Worm (Caenorhabditis elegans): ENCODE measurements around the gene dnsn-1.
"Not testable (repeated sequence)": the region's sequence is repeated elsewhere in the genome, so short reads cannot be mapped to it uniquely, and the experiment has no call there.

dnsn-1 gene

DNA sequence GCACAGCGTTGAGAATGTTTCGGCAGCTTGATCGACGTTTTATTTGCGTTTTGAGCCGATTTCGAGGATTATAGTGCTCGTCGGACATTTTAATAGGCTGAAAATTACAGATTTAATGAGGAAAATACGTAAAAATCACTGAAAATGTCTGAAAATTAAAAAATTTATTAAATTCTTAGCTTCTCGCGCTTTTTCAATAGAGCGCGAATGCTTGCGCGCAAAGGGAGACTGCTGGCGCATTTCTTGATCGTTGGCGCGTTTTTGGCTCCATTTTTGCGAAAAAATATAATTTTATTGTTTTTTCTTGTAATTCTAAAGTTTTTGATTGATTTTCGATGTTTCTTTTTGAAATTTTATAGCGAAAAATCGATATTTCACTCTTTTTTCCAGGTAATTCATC is at the start of gene dnsn-1, which contains the start of gene C24H12.4:
Gene dnsn-1, minus strand, starts transcription at position 101 of the 400 bp plus-strand sequence.
Gene C24H12.4, plus strand, starts transcription at position 391 of the 400 bp plus-strand sequence.
- TF ChIP-seq aly-1 (tag; optimal IDR thresholded peaks at IDR 0.05) (no peak), ets-7 (tag; optimal IDR thresholded peaks at IDR 0.05) (no peak), F13C5.2 (tag; optimal IDR thresholded peaks at IDR 0.05) (peak; percentile 79), ceh-36 (tag; optimal IDR thresholded peaks at IDR 0.05) (peak; percentile 30), tbx-37 (GFP tag; conservative IDR thresholded peaks at IDR 0.05) (no peak), hmg-4 (GFP tag; optimal IDR thresholded peaks at IDR 0.05) (no peak), tra-4 (tag; optimal IDR thresholded peaks at IDR 0.05) (no peak), ama-1 (optimal IDR thresholded peaks at IDR 0.05) (no peak), sea-1 (GFP tag; conservative IDR thresholded peaks at IDR 0.05) (no peak), B0310.2 (tag; optimal IDR thresholded peaks at IDR 0.05) (no peak), pes-1 (GFP tag; IDR thresholded peaks at IDR 0.05) (0 out of 2 replicates have a peak, but pooled peaks have one; percentile 21), tbx-11 (GFP tag; IDR thresholded peaks at IDR 0.05) (no peak), scrt-1 (GFP tag; IDR thresholded peaks at IDR 0.05) (no peak), hnd-1 (tag; optimal IDR thresholded peaks at IDR 0.05) (no peak), hmbx-1 (tag; optimal IDR thresholded peaks at IDR 0.05) (no peak), flt-1 (GFP tag; IDR thresholded peaks at IDR 0.05) (no peak)

- TF ChIP-seq sea-1 (GFP tag; conservative IDR thresholded peaks at IDR 0.05) (no peak), B0310.2 (tag; optimal IDR thresholded peaks at IDR 0.05) (no peak), ama-1 (optimal IDR thresholded peaks at IDR 0.05) (no peak), ceh-13 (GFP tag; optimal IDR thresholded peaks at IDR 0.05) (no peak), flt-1 (GFP tag; IDR thresholded peaks at IDR 0.05) (no peak), ets-7 (tag; optimal IDR thresholded peaks at IDR 0.05) (no peak), hmbx-1 (tag; optimal IDR thresholded peaks at IDR 0.05) (no peak), ceh-36 (tag; optimal IDR thresholded peaks at IDR 0.05) (no peak), F13C5.2 (tag; optimal IDR thresholded peaks at IDR 0.05) (no peak), aly-1 (tag; optimal IDR thresholded peaks at IDR 0.05) (no peak), tbx-37 (GFP tag; conservative IDR thresholded peaks at IDR 0.05) (no peak), tra-4 (tag; optimal IDR thresholded peaks at IDR 0.05) (no peak), tbx-11 (GFP tag; IDR thresholded peaks at IDR 0.05) (no peak), scrt-1 (GFP tag; IDR thresholded peaks at IDR 0.05) (no peak), hnd-1 (tag; optimal IDR thresholded peaks at IDR 0.05) (no peak), hmg-4 (GFP tag; optimal IDR thresholded peaks at IDR 0.05) (no peak)
These were observed 47.1 kb upstream of the dnsn-1 start, which contains the start of gene gvd-1 for ce11 chrII:457790-458189. Gene gvd-1 (minus strand): TSS chrII:457890.

DNA sequence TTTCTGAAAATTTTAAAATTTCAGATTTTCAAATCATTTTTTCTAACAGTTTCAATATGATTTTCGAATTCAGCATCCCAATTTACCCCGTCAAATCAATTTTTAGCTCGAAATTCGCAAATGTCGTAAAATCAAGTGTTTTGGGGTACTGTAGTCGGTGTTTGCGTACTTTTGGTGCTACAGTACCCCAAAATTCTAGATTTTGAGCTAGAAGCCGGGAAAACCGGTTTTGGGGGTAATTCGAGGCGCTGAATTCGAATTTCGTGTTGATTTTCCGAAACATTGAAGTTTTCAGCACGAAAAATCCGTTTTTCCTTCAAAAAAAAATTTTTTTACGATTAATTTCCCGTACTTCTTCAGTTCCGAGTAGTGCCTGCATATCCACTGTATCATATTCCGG is 45.6 kb upstream of the dnsn-1 start:
- TF ChIP-seq ceh-13 (GFP tag; optimal IDR thresholded peaks at IDR 0.05) (no peak), ceh-36 (tag; optimal IDR thresholded peaks at IDR 0.05) (no peak), pes-1 (GFP tag; IDR thresholded peaks at IDR 0.05) (no peak)

ce11 chrII:454646-455045 is 43.9 kb upstream of the dnsn-1 start, which contains the start of gene W10D9.1:
Gene W10D9.1 (plus strand): TSS chrII:454946.
- not testable (repeated sequence) for TF ChIP-seq aly-1 (tag; optimal IDR thresholded peaks at IDR 0.05); tbx-11 (GFP tag; IDR thresholded peaks at IDR 0.05); tra-4 (tag; optimal IDR thresholded peaks at IDR 0.05)

DNA sequence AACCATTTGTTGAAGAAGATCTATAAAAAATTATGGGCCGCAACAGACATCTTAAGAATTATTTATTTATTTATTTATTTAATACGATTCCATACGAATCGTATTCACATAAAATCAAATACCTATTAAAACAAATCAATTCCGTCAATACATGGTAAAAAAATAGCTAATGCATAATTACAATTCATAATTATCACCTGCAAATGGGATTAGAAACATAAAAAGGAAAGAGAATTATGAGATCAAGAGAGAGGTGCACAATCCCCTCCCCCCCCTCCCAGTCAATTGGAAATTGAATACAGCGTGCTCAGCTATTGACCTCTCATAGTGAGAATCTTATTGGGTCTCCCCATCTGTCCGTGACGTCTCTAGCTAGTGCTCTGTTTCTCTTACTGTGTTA is 30.4 kb upstream of the dnsn-1 start, which contains the start of gene C24H12.1:
Gene C24H12.1, plus strand, starts transcription at position 301 of the 400 bp plus-strand sequence.
- not testable (repeated sequence) for TF ChIP-seq hmbx-1 (tag; optimal IDR thresholded peaks at IDR 0.05); ceh-13 (GFP tag; optimal IDR thresholded peaks at IDR 0.05); tbx-11 (GFP tag; IDR thresholded peaks at IDR 0.05)

- TF ChIP-seq hmbx-1 (tag; optimal IDR thresholded peaks at IDR 0.05) (no peak), ceh-36 (tag; optimal IDR thresholded peaks at IDR 0.05) (no peak), aly-1 (tag; optimal IDR thresholded peaks at IDR 0.05) (no peak), sea-1 (GFP tag; conservative IDR thresholded peaks at IDR 0.05) (no peak)
These were observed 26.5 kb upstream of the dnsn-1 start for ce11 chrII:437279-437678.

ce11 chrII:423086-423485 is 12.4 kb upstream of the dnsn-1 start, which contains the start of gene C24H12.8:
Gene C24H12.8 (minus strand): TSS chrII:423186.
- no peak for TF ChIP-seq sea-1 (GFP tag; conservative IDR thresholded peaks at IDR 0.05)
- no peak for TF ChIP-seq ets-7 (tag; optimal IDR thresholded peaks at IDR 0.05)
- TF ChIP-seq tbx-37 (GFP tag; conservative IDR thresholded peaks at IDR 0.05): no peak
- TF ChIP-seq hnd-1 (tag; optimal IDR thresholded peaks at IDR 0.05): no peak
- no peak for TF ChIP-seq ceh-13 (GFP tag; optimal IDR thresholded peaks at IDR 0.05)
- no peak for TF ChIP-seq scrt-1 (GFP tag; IDR thresholded peaks at IDR 0.05)
- no peak for TF ChIP-seq B0310.2 (tag; optimal IDR thresholded peaks at IDR 0.05)
- no peak for TF ChIP-seq aly-1 (tag; optimal IDR thresholded peaks at IDR 0.05)
- TF ChIP-seq hmg-4 (GFP tag; optimal IDR thresholded peaks at IDR 0.05): no peak
- TF ChIP-seq hmbx-1 (tag; optimal IDR thresholded peaks at IDR 0.05): no peak
- no peak for TF ChIP-seq ama-1 (optimal IDR thresholded peaks at IDR 0.05)
- no peak for TF ChIP-seq F13C5.2 (tag; optimal IDR thresholded peaks at IDR 0.05)

DNA sequence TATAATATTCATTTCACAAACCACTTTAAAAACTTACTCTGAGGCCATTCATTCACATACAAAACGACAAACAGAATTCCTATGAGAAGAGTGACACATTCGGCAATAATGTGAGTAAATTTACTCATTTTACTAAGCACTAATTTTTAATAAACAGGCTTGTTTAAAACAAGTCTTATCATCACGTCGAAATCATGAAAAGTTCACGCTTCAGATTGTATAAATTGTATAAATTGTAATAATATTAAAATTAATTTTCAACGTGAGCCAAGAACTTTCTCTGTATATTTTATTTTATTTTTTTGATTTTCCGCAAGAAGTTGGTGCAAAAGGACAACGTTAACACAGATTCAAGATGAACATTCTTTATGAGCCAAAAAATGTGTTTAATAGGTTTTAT is 8.1 kb upstream of the dnsn-1 start, which contains the start of gene C24H12.6:
Gene C24H12.6, minus strand, starts transcription at position 101 of the 400 bp plus-strand sequence.
- no peak for TF ChIP-seq flt-1 (GFP tag; IDR thresholded peaks at IDR 0.05)
- TF ChIP-seq tra-4 (tag; optimal IDR thresholded peaks at IDR 0.05): no peak
- TF ChIP-seq F13C5.2 (tag; optimal IDR thresholded peaks at IDR 0.05): no peak
- TF ChIP-seq tbx-37 (GFP tag; conservative IDR thresholded peaks at IDR 0.05): no peak
- TF ChIP-seq pes-1 (GFP tag; IDR thresholded peaks at IDR 0.05): no peak
- no peak for TF ChIP-seq B0310.2 (tag; optimal IDR thresholded peaks at IDR 0.05)
- TF ChIP-seq hmbx-1 (tag; optimal IDR thresholded peaks at IDR 0.05): no peak
- TF ChIP-seq sea-1 (GFP tag; conservative IDR thresholded peaks at IDR 0.05): no peak
- no peak for TF ChIP-seq hmg-4 (GFP tag; optimal IDR thresholded peaks at IDR 0.05)
- no peak for TF ChIP-seq ceh-36 (tag; optimal IDR thresholded peaks at IDR 0.05)
- no peak for TF ChIP-seq ama-1 (optimal IDR thresholded peaks at IDR 0.05)
- TF ChIP-seq ets-7 (tag; optimal IDR thresholded peaks at IDR 0.05): no peak
- TF ChIP-seq aly-1 (tag; optimal IDR thresholded peaks at IDR 0.05): no peak
- no peak for TF ChIP-seq hnd-1 (tag; optimal IDR thresholded peaks at IDR 0.05)
- TF ChIP-seq scrt-1 (GFP tag; IDR thresholded peaks at IDR 0.05): no peak
- TF ChIP-seq ceh-13 (GFP tag; optimal IDR thresholded peaks at IDR 0.05): no peak
- no peak for TF ChIP-seq tbx-11 (GFP tag; IDR thresholded peaks at IDR 0.05)
